Fruit fly (Drosophila melanogaster) whole organism, adult: ENCODE measurements around the gene CG32267.

Experiments used
- CG11617 ChIP-seq: fragments of 200-800 bp; sonication (Bioruptor generic); optimal IDR thresholded peaks from 2 replicates; lab custom pipeline; 2017; ENCODE audit warnings: mild to moderate bottlenecking, missing biosample characterization, missing genetic modification reagents, missing genetic modification characterization
- CG12768 ChIP-seq: fragments of 200-800 bp; sonication (Bioruptor generic); optimal IDR thresholded peaks from 2 replicates; lab custom pipeline; 2017; ENCODE audit warnings: missing biosample characterization, missing genetic modification characterization, mild to moderate bottlenecking, moderate library complexity, missing genetic modification reagents
- CG14711 ChIP-seq: fragments of 200-800 bp; sonication (Bioruptor generic); optimal IDR thresholded peaks from 2 replicates; lab custom pipeline; 2018; ENCODE audit warnings: missing biosample characterization, mild to moderate bottlenecking, missing genetic modification characterization, moderate library complexity
- CG1620 ChIP-seq: fragments of 200-800 bp; sonication (Bioruptor generic); optimal IDR thresholded peaks from 2 replicates; lab custom pipeline; 2016; ENCODE audit warnings: missing biosample characterization, missing genetic modification characterization
- CG33017 ChIP-seq: fragments of 200-800 bp; sonication (Bioruptor generic); optimal IDR thresholded peaks from 2 replicates; lab custom pipeline; 2018; ENCODE audit warnings: missing biosample characterization, mild to moderate bottlenecking, missing genetic modification characterization, moderate library complexity
- CG5204 ChIP-seq: fragments of 200-800 bp; sonication (Bioruptor generic); optimal IDR thresholded peaks from 2 replicates; lab custom pipeline; 2016; ENCODE audit warnings: missing biosample characterization, missing genetic modification characterization
- CG7045 ChIP-seq: fragments of 200-800 bp; sonication (Bioruptor generic); optimal IDR thresholded peaks from 2 replicates; lab custom pipeline; 2017; ENCODE audit warnings: missing biosample characterization, mild to moderate bottlenecking, missing genetic modification characterization
- CG7101 ChIP-seq: fragments of 200-800 bp; sonication (Bioruptor generic); optimal IDR thresholded peaks from 2 replicates; lab custom pipeline; 2018; ENCODE audit warnings: missing biosample characterization, mild to moderate bottlenecking, missing genetic modification characterization, moderate library complexity
- Clk ChIP-seq: fragments of 200-800 bp; sonication (Bioruptor generic); optimal IDR thresholded peaks from 2 replicates; lab custom pipeline; 2017; ENCODE audit warnings: missing biosample characterization, missing genetic modification characterization
- Crg-1 ChIP-seq: fragments of 200-800 bp; sonication (Bioruptor generic); optimal IDR thresholded peaks from 2 replicates; lab custom pipeline; 2016; ENCODE audit warnings: missing biosample characterization, missing genetic modification characterization
- Hr96 ChIP-seq: fragments of 200-800 bp; sonication (Bioruptor generic); optimal IDR thresholded peaks from 2 replicates; lab custom pipeline; 2016; ENCODE audit warnings: missing biosample characterization, missing genetic modification characterization
- Mnt ChIP-seq: fragments of 200-800 bp; sonication (Bioruptor generic); optimal IDR thresholded peaks from 2 replicates; lab custom pipeline; 2016; ENCODE audit warnings: missing biosample characterization, mild to moderate bottlenecking, missing genetic modification characterization
- bab1 ChIP-seq: fragments of 200-800 bp; sonication (Bioruptor generic); optimal IDR thresholded peaks from 3 replicates; lab custom pipeline; 2019; ENCODE audit warnings: missing biosample characterization, mild to moderate bottlenecking, missing genetic modification characterization, moderate library complexity
- cic ChIP-seq: fragments of 200-800 bp; sonication (Bioruptor generic); optimal IDR thresholded peaks from 2 replicates; lab custom pipeline; 2017; ENCODE audit warnings: missing biosample characterization, mild to moderate bottlenecking, missing genetic modification characterization, moderate library complexity
- cnc ChIP-seq, 2 experiments: fragments of >200 bp; optimal IDR thresholded peaks; 2 replicates each; lab custom pipeline; 2017
- kay ChIP-seq: fragments of 200-800 bp; sonication (Bioruptor generic); peaks from one replicate; lab custom pipeline; 2016; ENCODE audit warnings: missing biosample characterization, missing genetic modification characterization, borderline replicate concordance
- ovo ChIP-seq: fragments of 200-800 bp; sonication (Bioruptor generic); optimal IDR thresholded peaks from 2 replicates; lab custom pipeline; 2016; ENCODE audit warnings: missing biosample characterization, missing genetic modification characterization
- pad ChIP-seq: fragments of 200-800 bp; sonication (Bioruptor generic); optimal IDR thresholded peaks from 3 replicates; lab custom pipeline; 2017; ENCODE audit warnings: missing biosample characterization, missing genetic modification characterization, mild to moderate bottlenecking, moderate library complexity, missing genetic modification reagents
- tj ChIP-seq: fragments of 200-800 bp; sonication (Bioruptor generic); optimal IDR thresholded peaks from 3 replicates; lab custom pipeline; 2017; ENCODE audit warnings: missing biosample characterization, mild to moderate bottlenecking, missing genetic modification characterization, moderate library complexity
- toe ChIP-seq: fragments of 200-800 bp; sonication (Bioruptor generic); optimal IDR thresholded peaks from 2 replicates; lab custom pipeline; 2016; ENCODE audit warnings: missing biosample characterization, missing genetic modification characterization

The CG32267 gene

dm6 chr3L:3435531-3436309, 36.2 kb downstream of the CG32267 start:
- TF ChIP-seq kay (peak; percentile 4), cic (GFP tag; lab: Kevin White, UChicago) (peak; percentile 32), tj (GFP tag; lab: Kevin White, UChicago) (no peak)

DNA sequence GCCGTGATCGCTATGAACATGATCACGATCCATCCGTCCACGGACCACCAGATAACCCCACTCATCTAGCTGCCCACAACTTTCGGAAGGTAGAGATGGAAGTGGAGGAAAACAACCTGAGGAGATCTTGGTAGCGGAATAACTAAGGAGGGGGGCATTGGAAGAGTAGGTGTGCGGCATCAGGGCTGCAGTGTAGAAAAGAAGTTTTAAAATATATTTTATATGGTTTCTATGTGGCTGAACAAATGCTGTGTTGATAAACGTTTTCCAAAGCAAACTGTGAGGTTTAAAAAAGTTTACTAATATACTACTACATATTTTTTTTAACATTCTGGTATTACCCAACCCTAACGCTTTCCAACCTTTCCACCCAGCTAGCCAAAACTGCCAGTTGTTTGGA, 37.0 kb downstream of the CG32267 start:
- TF ChIP-seq CG14711 (tag; lab: Kevin White, UChicago): no peak
- TF ChIP-seq cic (GFP tag; lab: Kevin White, UChicago): no peak
- no peak for TF ChIP-seq CG7101
- no peak for TF ChIP-seq Crg-1 (GFP tag; lab: Kevin White, UChicago)
- TF ChIP-seq CG7045 (GFP tag; lab: Kevin White, UChicago): no peak
- no peak for TF ChIP-seq toe (GFP tag; lab: Kevin White, UChicago)

dm6 chr3L:3433955-3434354, 38.0 kb downstream of the CG32267 start:
- no peak for TF ChIP-seq CG12768 (GFP tag; lab: Kevin White, UChicago)
- TF ChIP-seq CG1620: no peak
- TF ChIP-seq bab1: no peak
- TF ChIP-seq Mnt (GFP tag; lab: Kevin White, UChicago): no peak
- TF ChIP-seq CG5204: no peak

dm6 chr3L:3432656-3433344, 39.1 kb downstream of the CG32267 start:
- TF ChIP-seq Hr96 (GFP tag; lab: Kevin White, UChicago): peak; percentile 22
- peak; percentile 89 for TF ChIP-seq kay
- peak; percentile 35 for TF ChIP-seq tj (GFP tag; lab: Kevin White, UChicago)
- TF ChIP-seq CG33017: peak; percentile 66
- peak; percentile 39 for TF ChIP-seq Mnt (GFP tag; lab: Kevin White, UChicago)
- no peak for TF ChIP-seq bab1
- TF ChIP-seq toe (GFP tag; lab: Kevin White, UChicago): peak; percentile 21
- TF ChIP-seq CG12768 (GFP tag; lab: Kevin White, UChicago): peak; percentile 43
- TF ChIP-seq Clk (GFP tag; lab: Kevin White, UChicago): no peak
- peak; percentile 69 for TF ChIP-seq CG7045 (GFP tag; lab: Kevin White, UChicago)
- TF ChIP-seq cic (GFP tag; lab: Kevin White, UChicago): peak; percentile 41
- TF ChIP-seq pad (GFP tag; lab: Kevin White, UChicago): peak; percentile 45
- TF ChIP-seq CG5204: peak; percentile 60
- TF ChIP-seq cnc (optimal IDR thresholded peaks at IDR 0.05; lab: Kevin White, UChicago): no peak
- TF ChIP-seq CG1620: no peak
- TF ChIP-seq CG14711 (tag; lab: Kevin White, UChicago): peak; percentile 69
- peak; percentile 59 for TF ChIP-seq CG11617
- no peak for TF ChIP-seq Crg-1 (GFP tag; lab: Kevin White, UChicago)
- TF ChIP-seq ovo: no peak
- peak; percentile 82 for TF ChIP-seq CG7101

DNA sequence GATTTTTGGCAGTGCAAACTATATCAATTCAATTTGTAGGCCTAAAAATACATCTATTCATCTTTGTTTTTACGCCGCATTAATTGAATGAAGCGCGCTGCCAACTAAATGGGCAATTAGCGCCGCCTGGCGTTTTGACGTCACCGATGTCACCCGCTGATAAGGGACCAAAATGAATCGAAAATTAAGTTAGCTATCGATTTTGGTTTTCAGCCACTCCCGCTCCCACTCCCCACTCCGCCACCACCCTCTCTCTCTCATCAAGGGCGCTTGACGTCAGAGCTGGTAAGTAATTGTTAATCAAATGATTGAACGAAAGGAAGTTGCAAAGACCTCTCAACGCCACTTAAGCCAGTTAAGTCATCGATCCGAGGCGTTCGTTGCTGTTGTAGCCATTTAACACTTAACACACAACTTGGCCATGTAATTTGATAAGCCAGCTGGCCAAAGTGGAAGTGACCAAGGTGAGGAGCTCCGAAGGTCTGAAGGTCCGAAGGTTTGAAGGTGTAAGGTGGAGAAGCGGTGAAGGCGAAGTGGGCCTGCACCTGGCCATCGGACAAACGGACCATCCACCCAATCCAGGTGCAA, 40.8 kb downstream of the CG32267 start:
- TF ChIP-seq CG7045 (GFP tag; lab: Kevin White, UChicago): no peak
- peak; percentile 60 for TF ChIP-seq cic (GFP tag; lab: Kevin White, UChicago)
- peak; percentile 21 for TF ChIP-seq CG12768 (GFP tag; lab: Kevin White, UChicago)

dm6 chr3L:3427037-3427436, 44.9 kb downstream of the CG32267 start:
- TF ChIP-seq pad (GFP tag; lab: Kevin White, UChicago) (peak; percentile 41), cnc (optimal IDR thresholded peaks at IDR 0.05; lab: Kevin White, UChicago) (no peak)

DNA sequence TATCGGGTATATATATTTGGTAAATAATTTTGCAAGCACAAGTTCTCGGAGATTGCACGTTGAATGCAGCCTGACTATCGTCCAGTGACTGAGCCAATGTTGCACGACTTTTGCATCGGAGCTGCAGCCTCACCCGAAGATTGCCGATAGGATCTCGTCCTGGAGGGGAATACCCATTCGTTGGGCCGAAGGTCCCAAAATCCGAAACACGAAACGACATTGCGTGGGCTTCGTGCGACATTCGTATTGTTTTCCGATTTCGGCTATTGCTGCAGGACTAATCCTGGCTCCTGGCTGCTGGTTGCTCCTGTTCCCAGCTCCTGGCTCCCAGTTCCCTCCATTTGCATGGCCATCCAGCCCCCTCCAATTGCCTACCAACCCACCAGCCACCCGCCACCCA, 47.1 kb downstream of the CG32267 start, which contains the start of gene sty:
Gene sty, minus strand, starts transcription at position 90 of the 400 bp plus-strand sequence.
- TF ChIP-seq CG7101: no peak
- TF ChIP-seq pad (GFP tag; lab: Kevin White, UChicago): peak; percentile 86

dm6 chr3L:3423006-3423405, 48.9 kb downstream of the CG32267 start:
- no peak for TF ChIP-seq CG5204
- peak; percentile 8 for TF ChIP-seq tj (GFP tag; lab: Kevin White, UChicago)
- no peak for TF ChIP-seq CG1620
- no peak for TF ChIP-seq bab1
- TF ChIP-seq CG12768 (GFP tag; lab: Kevin White, UChicago): no peak
